Fruit fly (Drosophila melanogaster) whole organism, embryonic: ENCODE measurements around the gene CG5808.
A peak's percentile ranks its signal among the peaks of the same experiment; 100 is the strongest.

Source experiments
- Antp ChIP-seq: fragments of 200-800 bp; sonication (Bioruptor generic); optimal IDR thresholded peaks from 3 replicates; lab custom pipeline; 2016; ENCODE audit warnings: missing biosample characterization, missing genetic modification characterization
- CG12236 ChIP-seq: fragments of 200-800 bp; sonication (Bioruptor generic); optimal IDR thresholded peaks from 2 replicates; lab custom pipeline; 2016; ENCODE audit warnings: missing biosample characterization, missing genetic modification characterization
- CG14710 ChIP-seq: fragments of 200-800 bp; sonication (Bioruptor generic); optimal IDR thresholded peaks from 3 replicates; lab custom pipeline; 2019; ENCODE audit warnings: missing biosample characterization, mild to moderate bottlenecking, missing genetic modification characterization, moderate library complexity
- CG1529 ChIP-seq: fragments of 200-800 bp; sonication (Bioruptor generic); optimal IDR thresholded peaks from 3 replicates; lab custom pipeline; 2018; ENCODE audit warnings: missing biosample characterization, missing genetic modification characterization
- CG17186 ChIP-seq: fragments of 200-800 bp; sonication (Bioruptor generic); optimal IDR thresholded peaks from 3 replicates; lab custom pipeline; 2017; ENCODE audit warnings: missing biosample characterization, missing genetic modification reagents, missing genetic modification characterization
- CG17385 ChIP-seq: fragments of 200-800 bp; sonication (Bioruptor generic); optimal IDR thresholded peaks from 3 replicates; lab custom pipeline; 2018; ENCODE audit warnings: missing biosample characterization, mild to moderate bottlenecking, missing genetic modification characterization
- CG18619 ChIP-seq: fragments of 200-800 bp; sonication (Bioruptor generic); optimal IDR thresholded peaks from 3 replicates; lab custom pipeline; 2017; ENCODE audit warnings: missing biosample characterization, mild to moderate bottlenecking, missing genetic modification characterization
- CG2116 ChIP-seq: fragments of 200-800 bp; sonication (Bioruptor generic); optimal IDR thresholded peaks from 3 replicates; lab custom pipeline; 2018; ENCODE audit warnings: missing biosample characterization, mild to moderate bottlenecking, missing genetic modification characterization
- CG31441 ChIP-seq: fragments of 200-800 bp; sonication (Bioruptor generic); IDR thresholded peaks from 2 replicates; pipeline ENCODE4 v1.3.6; 2022; ENCODE audit warnings: missing biosample characterization, missing genetic modification characterization
- CG3847 ChIP-seq: fragments of 200-800 bp; sonication (Bioruptor generic); IDR thresholded peaks from 2 replicates; pipeline ENCODE4 v1.3.6; 2022; ENCODE audit warnings: missing biosample characterization, missing genetic modification characterization
- CG5245 ChIP-seq: fragments of 200-800 bp; sonication (Bioruptor generic); optimal IDR thresholded peaks from 3 replicates; lab custom pipeline; 2016; ENCODE audit warnings: missing biosample characterization, missing genetic modification characterization
- CG6175 ChIP-seq: fragments of 200-800 bp; sonication (Bioruptor generic); IDR thresholded peaks from 3 replicates; pipeline ENCODE4 v1.3.6; 2022; ENCODE audit warnings: missing biosample characterization, missing genetic modification characterization
- CG6254 ChIP-seq: fragments of 200-800 bp; sonication (Bioruptor generic); optimal IDR thresholded peaks from 3 replicates; lab custom pipeline; 2017; ENCODE audit warnings: mild to moderate bottlenecking, missing biosample characterization, missing genetic modification reagents, missing genetic modification characterization
- CG7963 ChIP-seq: fragments of 200-800 bp; sonication (Bioruptor generic); IDR thresholded peaks from 3 replicates; pipeline ENCODE4 v1.3.6; 2022; ENCODE audit warnings: missing biosample characterization, missing genetic modification characterization; ENCODE audit not compliant: partially characterized antibody
- CG8359 ChIP-seq: fragments of 200-800 bp; sonication (Bioruptor generic); optimal IDR thresholded peaks from 2 replicates; lab custom pipeline; 2017; ENCODE audit warnings: missing biosample characterization, mild to moderate bottlenecking, missing genetic modification characterization, borderline replicate concordance
- CG9215 ChIP-seq: fragments of 200-800 bp; sonication (Bioruptor generic); IDR thresholded peaks from 2 replicates; pipeline ENCODE4 v1.3.6; 2022; ENCODE audit warnings: missing biosample characterization, missing genetic modification characterization
- CG9437 ChIP-seq: fragments of 200-800 bp; sonication (Bioruptor generic); optimal IDR thresholded peaks from 2 replicates; lab custom pipeline; 2018; ENCODE audit warnings: missing biosample characterization, mild to moderate bottlenecking, missing genetic modification characterization
- CG9609 ChIP-seq: fragments of 200-800 bp; sonication (Bioruptor generic); optimal IDR thresholded peaks from 3 replicates; lab custom pipeline; 2016; ENCODE audit warnings: missing biosample characterization, missing genetic modification characterization
- CG9727 ChIP-seq: fragments of 200-800 bp; sonication (Bioruptor generic); optimal IDR thresholded peaks from 3 replicates; lab custom pipeline; 2017; ENCODE audit warnings: missing biosample characterization, mild to moderate bottlenecking, missing genetic modification characterization
- Camta ChIP-seq: fragments of 200-800 bp; sonication (Bioruptor generic); optimal IDR thresholded peaks from 2 replicates; lab custom pipeline; 2016; ENCODE audit warnings: missing biosample characterization, missing genetic modification characterization
- HLH3B ChIP-seq: fragments of 200-800 bp; sonication (Bioruptor generic); IDR thresholded peaks from 2 replicates; pipeline ENCODE4 v1.3.6; 2022; ENCODE audit warnings: missing biosample characterization, missing genetic modification characterization
- Hr39 ChIP-seq: fragments of >200 bp; optimal IDR thresholded peaks from 2 replicates; lab custom pipeline; 2017
- Hsf ChIP-seq: fragments of 200-800 bp; sonication (Bioruptor generic); optimal IDR thresholded peaks from 3 replicates; lab custom pipeline; 2016; ENCODE audit warnings: missing biosample characterization, missing genetic modification characterization
- Kr ChIP-seq: fragments of 200-800 bp; sonication (Bioruptor generic); optimal IDR thresholded peaks from 2 replicates; lab custom pipeline; 2017; ENCODE audit warnings: missing biosample characterization, mild to moderate bottlenecking, missing genetic modification characterization
- Neu2 ChIP-seq: fragments of 200-800 bp; sonication (Bioruptor generic); optimal IDR thresholded peaks from 3 replicates; lab custom pipeline; 2016; ENCODE audit warnings: missing biosample characterization, missing genetic modification characterization, borderline replicate concordance
- Sry-β ChIP-seq: fragments of 200-800 bp; sonication (Bioruptor generic); optimal IDR thresholded peaks from 2 replicates; lab custom pipeline; 2018; ENCODE audit warnings: missing biosample characterization, mild to moderate bottlenecking, missing genetic modification characterization, moderate library complexity
- Vsx1 ChIP-seq: fragments of 200-800 bp; sonication (Bioruptor generic); optimal IDR thresholded peaks from 2 replicates; lab custom pipeline; 2017; ENCODE audit warnings: missing biosample characterization, mild to moderate bottlenecking, missing genetic modification characterization, missing genetic modification reagents
- YL-1 ChIP-seq: fragments of 200-800 bp; sonication (Bioruptor generic); optimal IDR thresholded peaks from 3 replicates; lab custom pipeline; 2017; ENCODE audit warnings: missing biosample characterization, mild to moderate bottlenecking, missing genetic modification characterization
- ab ChIP-seq: fragments of 200-800 bp; sonication (Bioruptor generic); optimal IDR thresholded peaks from 2 replicates; lab custom pipeline; 2016; ENCODE audit warnings: missing biosample characterization, missing genetic modification characterization
- amos ChIP-seq: fragments of 200-800 bp; sonication (Bioruptor generic); IDR thresholded peaks from 2 replicates; pipeline ENCODE4 v1.3.6; 2022; ENCODE audit warnings: missing biosample characterization, missing genetic modification characterization; ENCODE audit not compliant: partially characterized antibody
- ap ChIP-seq: fragments of 200-800 bp; sonication (Bioruptor generic); IDR thresholded peaks from 2 replicates; pipeline ENCODE4 v1.3.6; 2022; ENCODE audit warnings: missing biosample characterization, missing genetic modification characterization
- ara ChIP-seq: fragments of 200-800 bp; sonication (Bioruptor generic); IDR thresholded peaks from 2 replicates; pipeline ENCODE4 v1.3.6; 2022; ENCODE audit warnings: missing biosample characterization, missing genetic modification characterization
- bigmax ChIP-seq: fragments of 200-800 bp; sonication (Bioruptor generic); optimal IDR thresholded peaks from 2 replicates; lab custom pipeline; 2018; ENCODE audit warnings: missing biosample characterization, mild to moderate bottlenecking, missing genetic modification characterization
- btn ChIP-seq: fragments of 200-800 bp; sonication (Bioruptor generic); optimal IDR thresholded peaks from 2 replicates; lab custom pipeline; 2016; ENCODE audit warnings: missing biosample characterization, missing genetic modification characterization
- chm ChIP-seq: fragments of 200-800 bp; sonication (Bioruptor generic); IDR thresholded peaks from 2 replicates; pipeline ENCODE4 v1.3.6; 2022; ENCODE audit warnings: missing biosample characterization, missing genetic modification characterization
- cwo ChIP-seq: fragments of 200-800 bp; sonication (Bioruptor generic); optimal IDR thresholded peaks from 3 replicates; lab custom pipeline; 2017; ENCODE audit warnings: missing biosample characterization, missing genetic modification characterization, mild to moderate bottlenecking, moderate library complexity, missing genetic modification reagents
- da ChIP-seq: fragments of 200-800 bp; sonication (Bioruptor generic); optimal IDR thresholded peaks from 2 replicates; lab custom pipeline; 2016; ENCODE audit warnings: missing biosample characterization, missing genetic modification characterization
- dati ChIP-seq: fragments of 200-800 bp; sonication (Bioruptor generic); IDR thresholded peaks from 2 replicates; pipeline ENCODE4 v1.3.6; 2022; ENCODE audit warnings: missing biosample characterization, missing genetic modification characterization
- ems ChIP-seq: fragments of 200-800 bp; sonication (Bioruptor generic); optimal IDR thresholded peaks from 3 replicates; lab custom pipeline; 2016; ENCODE audit warnings: missing biosample characterization, missing genetic modification characterization
- fd64A ChIP-seq: fragments of 200-800 bp; sonication (Bioruptor generic); optimal IDR thresholded peaks from 3 replicates; lab custom pipeline; 2018; ENCODE audit warnings: missing biosample characterization, mild to moderate bottlenecking, missing genetic modification characterization
- grn ChIP-seq: fragments of 200-800 bp; sonication (Bioruptor generic); optimal IDR thresholded peaks from 3 replicates; lab custom pipeline; 2017; ENCODE audit warnings: missing biosample characterization, missing genetic modification characterization
- klu ChIP-seq: fragments of 200-800 bp; sonication (Bioruptor generic); IDR thresholded peaks from 2 replicates; pipeline ENCODE4 v1.3.6; 2022; ENCODE audit warnings: missing biosample characterization, missing genetic modification characterization
- org-1 ChIP-seq: fragments of 200-800 bp; sonication (Bioruptor generic); optimal IDR thresholded peaks from 2 replicates; lab custom pipeline; 2017; ENCODE audit warnings: missing biosample characterization, missing genetic modification characterization
- pho ChIP-seq: fragments of 200-800 bp; sonication (Bioruptor generic); optimal IDR thresholded peaks from 2 replicates; lab custom pipeline; 2016; ENCODE audit warnings: missing biosample characterization, missing genetic modification characterization
- pum ChIP-seq: fragments of 200-800 bp; sonication (Bioruptor generic); optimal IDR thresholded peaks from 2 replicates; lab custom pipeline; 2016; ENCODE audit warnings: missing biosample characterization, missing genetic modification characterization
- pzg ChIP-seq: fragments of 200-800 bp; sonication (Bioruptor generic); optimal IDR thresholded peaks from 3 replicates; lab custom pipeline; 2018; ENCODE audit warnings: missing biosample characterization, mild to moderate bottlenecking, missing genetic modification characterization, moderate library complexity
- row ChIP-seq: fragments of 200-800 bp; sonication (Bioruptor generic); IDR thresholded peaks from 3 replicates; pipeline ENCODE4 v1.3.6; 2022; ENCODE audit warnings: missing biosample characterization, missing genetic modification characterization
- scrt ChIP-seq: fragments of 200-800 bp; sonication (Bioruptor generic); optimal IDR thresholded peaks from 2 replicates; lab custom pipeline; 2018; ENCODE audit warnings: missing biosample characterization, mild to moderate bottlenecking, missing genetic modification characterization, moderate library complexity
- tin ChIP-seq: fragments of 200-800 bp; sonication (Bioruptor generic); optimal IDR thresholded peaks from 3 replicates; lab custom pipeline; 2016; ENCODE audit warnings: missing biosample characterization, missing genetic modification characterization
- tll ChIP-seq, 2 experiments: fragments of 200-800 bp in 1 of 2; fragments of >200 bp in 1 of 2; sonication (Bioruptor generic) in 1 of 2; optimal IDR thresholded peaks; 2 replicates each; lab custom pipeline; 2017 to 2019; ENCODE audit warnings: missing biosample characterization in 2 of 2, missing genetic modification characterization in 2 of 2, mild to moderate bottlenecking in 1 of 2, moderate library complexity in 1 of 2
- toy ChIP-seq: fragments of 200-800 bp; sonication (Bioruptor generic); IDR thresholded peaks from 2 replicates; pipeline ENCODE4 v1.3.6; 2022; ENCODE audit warnings: missing biosample characterization, missing genetic modification characterization
- zfh2 ChIP-seq: fragments of 200-800 bp; sonication (Bioruptor generic); optimal IDR thresholded peaks from 2 replicates; lab custom pipeline; 2016; ENCODE audit warnings: missing biosample characterization, missing genetic modification characterization

Gene CG5808

DNA sequence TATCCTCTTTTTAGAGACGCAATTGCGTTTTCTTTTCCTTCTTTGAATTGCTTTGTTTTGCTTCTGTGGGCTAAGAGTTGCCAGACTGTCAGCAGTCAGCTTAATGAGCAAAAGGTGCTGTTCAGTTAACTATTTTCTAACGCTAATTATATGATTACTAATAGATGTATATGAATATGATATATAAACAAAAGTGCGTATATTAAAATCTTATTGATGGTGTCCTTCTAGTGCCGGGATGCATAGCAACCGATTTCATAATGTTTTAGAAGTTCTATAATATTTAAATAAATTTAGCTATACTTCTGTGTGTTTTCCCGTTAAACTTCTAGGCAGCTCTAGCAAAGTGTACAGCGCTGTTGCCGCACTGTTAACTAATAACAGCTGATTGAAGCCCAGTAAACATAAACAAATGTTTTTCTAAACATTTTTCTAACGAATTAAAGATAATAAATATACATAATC lies 13.1 kb upstream of the CG5808 start, which contains the start of the genes Kaz and CG43273 (continued):
- TF ChIP-seq row (GFP tag; lab: Robert Waterston, UW) (peak; percentile 94), CG31441 (GFP tag; lab: Robert Waterston, UW) (no peak; the same call in 1 of the 2 replicates), Camta (no peak), CG12236 (GFP tag; lab: Kevin White, UChicago) (no peak), pum (GFP tag; lab: Kevin White, UChicago) (peak; percentile 0), Vsx1 (GFP tag; lab: Kevin White, UChicago) (no peak), Sry-β (GFP tag; lab: Kevin White, UChicago) (peak; percentile 100), CG2116 (peak; percentile 60), HLH3B (GFP tag; lab: Robert Waterston, UW) (no peak), tll (GFP tag; optimal IDR thresholded peaks at IDR 0.05; lab: Kevin White, UChicago) (peak in 1 of 2 experiments; percentile 28), Kr (GFP tag; lab: Kevin White, UChicago) (no peak), CG7963 (GFP tag; lab: Robert Waterston, UW) (no peak), CG1529 (GFP tag; lab: Kevin White, UChicago) (no peak), Hr39 (no peak), CG8359 (GFP tag; lab: Kevin White, UChicago) (no peak), chm (GFP tag; lab: Robert Waterston, UW) (peak; percentile 19; the same call in 1 of the 2 replicates), CG17186 (GFP tag; lab: Kevin White, UChicago) (peak; percentile 44), CG14710 (tag; lab: Kevin White, UChicago) (peak; percentile 81), btn (GFP tag; lab: Kevin White, UChicago) (no peak), pho (GFP tag; lab: Kevin White, UChicago) (no peak), CG17385 (GFP tag; lab: Kevin White, UChicago) (no peak), zfh2 (GFP tag; lab: Kevin White, UChicago) (peak; percentile 20), fd64A (GFP tag; lab: Kevin White, UChicago) (no peak), CG9609 (GFP tag; lab: Kevin White, UChicago) (no peak), dati (GFP tag; lab: Robert Waterston, UW) (no peak), ems (GFP tag; lab: Kevin White, UChicago) (peak; percentile 6), ab (GFP tag; lab: Kevin White, UChicago) (no peak), pzg (GFP tag; lab: Kevin White, UChicago) (peak; percentile 35), ap (GFP tag; lab: Robert Waterston, UW) (no peak), Antp (no peak), da (GFP tag; lab: Kevin White, UChicago) (no peak), CG18619 (GFP tag; lab: Kevin White, UChicago) (peak; percentile 36), CG6175 (GFP tag; lab: Robert Waterston, UW) (no peak), CG9437 (GFP tag; lab: Kevin White, UChicago) (peak; percentile 25), CG3847 (GFP tag; lab: Robert Waterston, UW) (peak; percentile 75), klu (GFP tag; lab: Robert Waterston, UW) (peak; percentile 30; the same call in 1 of the 2 replicates), CG6254 (GFP tag; lab: Kevin White, UChicago) (peak; percentile 7), Hsf (GFP tag; lab: Kevin White, UChicago) (peak; percentile 42), scrt (GFP tag; lab: Kevin White, UChicago) (peak; percentile 42), grn (no peak), CG9727 (GFP tag; lab: Kevin White, UChicago) (peak; percentile 32), tin (GFP tag; lab: Kevin White, UChicago) (peak; percentile 52), cwo (GFP tag; lab: Kevin White, UChicago) (no peak), Neu2 (GFP tag; lab: Kevin White, UChicago) (no peak), CG5245 (GFP tag; lab: Kevin White, UChicago) (no peak), YL-1 (GFP tag; lab: Kevin White, UChicago) (peak; percentile 69), toy (GFP tag; lab: Robert Waterston, UW) (no peak), org-1 (GFP tag; lab: Kevin White, UChicago) (no peak), amos (GFP tag; lab: Robert Waterston, UW) (no peak), CG9215 (peak; percentile 50), ara (GFP tag; lab: Robert Waterston, UW) (no peak), bigmax (no peak)
